Worm (Caenorhabditis elegans) whole organism, L1 larva: ENCODE data around the gene efl-3.

Experiments
- dpl-1 ChIP-seq, 3 experiments: fragments of 150-350 bp in 2 of 3; sonication (generic microtip) in 1 of 3; optimal IDR thresholded peaks; 2 replicates each; lab custom pipeline; 2014 to 2017; ENCODE audit warnings: missing biosample characterization in 3 of 3, missing genetic modification characterization in 3 of 3, missing genetic modification reagents in 3 of 3
- egl-27 ChIP-seq, 2 experiments: fragments of 150-350 bp in 1 of 2; sonication (generic microtip); optimal IDR thresholded peaks; 3 replicates each; lab custom pipeline; 2017 to 2018; ENCODE audit warnings: missing biosample characterization in 2 of 2, missing genetic modification characterization in 2 of 2, missing genetic modification reagents in 2 of 2
- lin-15B ChIP-seq: fragments of 150-350 bp; sonication (generic microtip); optimal IDR thresholded peaks from 3 replicates; lab custom pipeline; 2014; ENCODE audit warnings: missing biosample characterization, missing genetic modification characterization
- lin-39 ChIP-seq: fragments of 150-350 bp; optimal IDR thresholded peaks from 2 replicates; lab custom pipeline; 2014; ENCODE audit warnings: missing biosample characterization, missing genetic modification reagents, missing genetic modification characterization
- nhr-77 ChIP-seq: fragments of 150-350 bp; optimal IDR thresholded peaks from 2 replicates; lab custom pipeline; 2014; ENCODE audit warnings: missing biosample characterization, missing genetic modification characterization
- snpc-4 ChIP-seq: fragments of 150-350 bp; optimal IDR thresholded peaks from 2 replicates; lab custom pipeline; 2014; ENCODE audit warnings: missing biosample characterization, missing genetic modification characterization
- tbx-2 ChIP-seq: sonication (generic microtip); optimal IDR thresholded peaks from 2 replicates; lab custom pipeline; 2016; ENCODE audit warnings: missing genetic modification characterization, missing compliant biosample characterization
- unc-62 ChIP-seq: fragments of 150-350 bp; optimal IDR thresholded peaks from 2 replicates; lab custom pipeline; 2014; ENCODE audit warnings: missing biosample characterization, missing genetic modification reagents, missing genetic modification characterization

- TF ChIP-seq nhr-77 (tag; lab: Kevin White, UChicago) (no peak), unc-62 (no peak), dpl-1 (GFP tag; optimal IDR thresholded peaks at IDR 0.05; lab: Kevin White, UChicago) (no peak), egl-27 (tag; optimal IDR thresholded peaks at IDR 0.05; lab: Kevin White, UChicago) (no peak), snpc-4 (no peak), lin-15B (no peak), tbx-2 (tag; lab: Kevin White, UChicago) (no peak), lin-39 (tag; lab: Kevin White, UChicago) (no peak)
Measured at ce11 chrII:8420775-8421388, 8.4 kb downstream of the efl-3 start.
